Fruit fly (Drosophila melanogaster): ENCODE data around the gene CG17075.

DNA sequence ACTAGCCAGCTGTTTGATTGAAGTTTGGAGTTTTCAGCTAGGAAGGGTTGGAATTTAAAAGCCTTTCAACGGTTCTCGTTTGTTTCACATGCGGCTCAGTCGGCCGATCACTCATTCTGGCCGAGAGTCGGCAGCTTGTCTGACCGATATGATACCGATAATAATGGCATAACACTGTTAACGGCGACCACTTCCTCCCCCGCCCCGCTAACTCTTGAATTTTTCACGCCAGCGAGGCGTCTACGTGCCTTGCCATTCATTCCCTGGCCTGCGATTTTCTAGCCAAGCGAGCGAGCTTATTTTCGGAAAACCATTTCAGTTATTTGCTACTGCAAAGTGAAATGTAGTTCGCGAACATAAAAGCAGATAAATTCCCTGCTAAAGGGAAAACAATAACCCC, 32.7 kb upstream of the CG17075 start:
- TF ChIP-seq CG8478 (optimal IDR thresholded peaks at IDR 0.05) (no peak), CTCF (optimal IDR thresholded peaks at IDR 0.05) (no peak)
